Worm (Caenorhabditis elegans) whole organism, L4/young adult: ENCODE data around the gene nmat-1.

ENCODE experiments used
- dao-5 ChIP-seq: sonication (generic microtip); optimal IDR thresholded peaks from 2 replicates; lab custom pipeline; 2016; ENCODE audit warnings: missing genotype, missing genetic modification characterization, moderate library complexity, missing compliant biosample characterization
- him-1 ChIP-seq: sonication (generic microtip); optimal IDR thresholded peaks from 2 replicates; lab custom pipeline; 2016; ENCODE audit warnings: missing genotype, missing genetic modification reagents, missing genetic modification characterization, missing compliant biosample characterization

DNA sequence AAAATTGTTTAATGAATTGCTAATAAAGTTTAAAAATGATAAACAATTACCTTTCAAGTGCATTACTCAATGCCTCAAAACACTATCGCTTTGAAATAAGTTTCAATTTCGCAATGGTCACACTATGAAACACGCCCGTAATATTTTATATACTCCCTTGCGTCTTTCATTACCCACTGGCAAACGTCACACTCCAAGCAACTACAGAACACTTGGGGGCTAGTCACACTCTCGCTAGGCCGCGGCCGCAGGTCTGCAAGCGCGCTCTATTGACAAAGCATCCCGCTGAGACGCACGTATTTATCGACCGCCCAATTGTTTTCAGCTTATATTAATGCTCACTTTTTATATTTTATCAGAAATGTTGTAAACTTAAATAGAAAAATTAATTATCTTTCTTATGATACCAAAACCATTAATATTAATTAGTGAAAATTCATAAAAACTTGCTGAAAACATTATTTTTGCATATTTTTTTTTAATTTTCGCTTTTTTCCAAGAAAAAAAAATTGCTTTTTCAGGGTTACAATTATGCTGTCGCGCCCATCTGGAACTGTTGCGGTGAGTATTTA, at the start of gene nmat-1, which contains the start of gene ucr-2.1:
- TF ChIP-seq dao-5 (tag; lab: Kevin White, UChicago) (no peak), him-1 (tag; lab: Kevin White, UChicago) (no peak)
